Worm (Caenorhabditis elegans): ENCODE data around the gene dmd-8.

dmd-8 gene

ce11 chrV:350822-351221 is 14.6 kb upstream of the dmd-8 start:
- TF ChIP-seq ceh-36 (tag; optimal IDR thresholded peaks at IDR 0.05) (no peak), ama-1 (optimal IDR thresholded peaks at IDR 0.05) (no peak), F13C5.2 (tag; optimal IDR thresholded peaks at IDR 0.05) (no peak), scrt-1 (GFP tag; IDR thresholded peaks at IDR 0.05) (no peak), B0310.2 (tag; optimal IDR thresholded peaks at IDR 0.05) (no peak), ceh-13 (GFP tag; optimal IDR thresholded peaks at IDR 0.05) (no peak), ets-7 (tag; optimal IDR thresholded peaks at IDR 0.05) (no peak), pes-1 (GFP tag; IDR thresholded peaks at IDR 0.05) (no peak), hmg-4 (GFP tag; optimal IDR thresholded peaks at IDR 0.05) (no peak)

DNA sequence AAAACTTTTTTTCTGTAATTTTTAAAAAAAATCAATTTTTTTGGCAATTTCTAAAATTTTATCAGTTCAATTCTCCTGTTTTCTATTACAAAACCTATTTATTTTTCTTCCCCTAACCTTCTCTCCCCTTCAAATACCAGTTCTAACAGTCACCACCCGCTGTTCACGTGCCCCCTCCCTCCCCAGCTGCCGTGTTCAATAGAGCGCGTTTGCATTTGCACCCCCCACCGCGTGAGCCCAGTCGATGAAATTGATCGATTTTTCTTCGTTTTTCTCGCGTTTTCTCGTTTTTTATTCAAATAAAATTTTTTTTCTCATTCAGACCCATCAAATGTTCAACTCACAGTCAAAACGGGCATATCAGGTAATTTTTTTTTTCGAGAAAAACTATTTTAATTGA is 12.8 kb upstream of the dmd-8 start, which contains the start of gene atg-9:
Gene atg-9, plus strand, starts transcription at position 332 of the 400 bp plus-strand sequence.
- TF ChIP-seq aly-1 (tag; optimal IDR thresholded peaks at IDR 0.05) (no peak), F13C5.2 (tag; optimal IDR thresholded peaks at IDR 0.05) (peak; percentile 36), ama-1 (optimal IDR thresholded peaks at IDR 0.05) (no peak), B0310.2 (tag; optimal IDR thresholded peaks at IDR 0.05) (no peak)

ce11 chrV:347561-348345 is 11.5 kb upstream of the dmd-8 start:
- TF ChIP-seq scrt-1 (GFP tag; IDR thresholded peaks at IDR 0.05): no peak

ce11 chrV:346005-346404 is 9.8 kb upstream of the dmd-8 start:
- TF ChIP-seq ceh-13 (GFP tag; optimal IDR thresholded peaks at IDR 0.05) (no peak), tbx-11 (GFP tag; IDR thresholded peaks at IDR 0.05) (no peak), hmg-4 (GFP tag; optimal IDR thresholded peaks at IDR 0.05) (no peak), ets-7 (tag; optimal IDR thresholded peaks at IDR 0.05) (no peak), flt-1 (GFP tag; IDR thresholded peaks at IDR 0.05) (no peak), F13C5.2 (tag; optimal IDR thresholded peaks at IDR 0.05) (no peak), aly-1 (tag; optimal IDR thresholded peaks at IDR 0.05) (no peak), B0310.2 (tag; optimal IDR thresholded peaks at IDR 0.05) (no peak)

- TF ChIP-seq hmg-4 (GFP tag; optimal IDR thresholded peaks at IDR 0.05) (no peak), ama-1 (optimal IDR thresholded peaks at IDR 0.05) (no peak), tra-4 (tag; optimal IDR thresholded peaks at IDR 0.05) (no peak), ceh-36 (tag; optimal IDR thresholded peaks at IDR 0.05) (no peak)
Measured at ce11 chrV:343546-343945, 7.3 kb upstream of the dmd-8 start.

ce11 chrV:343128-343527 is 6.9 kb upstream of the dmd-8 start, which contains the start of gene wago-10:
TSS of gene wago-10 (plus strand) at chrV:343428.
- no peak for TF ChIP-seq tbx-37 (GFP tag; conservative IDR thresholded peaks at IDR 0.05)
- no peak for TF ChIP-seq scrt-1 (GFP tag; IDR thresholded peaks at IDR 0.05)
- no peak for TF ChIP-seq ets-7 (tag; optimal IDR thresholded peaks at IDR 0.05)
- no peak for TF ChIP-seq aly-1 (tag; optimal IDR thresholded peaks at IDR 0.05)
- no peak for TF ChIP-seq tra-4 (tag; optimal IDR thresholded peaks at IDR 0.05)
- TF ChIP-seq pes-1 (GFP tag; IDR thresholded peaks at IDR 0.05): no peak
- TF ChIP-seq hmg-4 (GFP tag; optimal IDR thresholded peaks at IDR 0.05): no peak
- TF ChIP-seq ceh-36 (tag; optimal IDR thresholded peaks at IDR 0.05): no peak
- no peak for TF ChIP-seq ama-1 (optimal IDR thresholded peaks at IDR 0.05)
- TF ChIP-seq sea-1 (GFP tag; conservative IDR thresholded peaks at IDR 0.05): no peak
- TF ChIP-seq F13C5.2 (tag; optimal IDR thresholded peaks at IDR 0.05): no peak
- no peak for TF ChIP-seq hmbx-1 (tag; optimal IDR thresholded peaks at IDR 0.05)
- no peak for TF ChIP-seq B0310.2 (tag; optimal IDR thresholded peaks at IDR 0.05)
- TF ChIP-seq flt-1 (GFP tag; IDR thresholded peaks at IDR 0.05): no peak
- no peak for TF ChIP-seq ceh-13 (GFP tag; optimal IDR thresholded peaks at IDR 0.05)
- no peak for TF ChIP-seq hnd-1 (tag; optimal IDR thresholded peaks at IDR 0.05)
- no peak for TF ChIP-seq tbx-11 (GFP tag; IDR thresholded peaks at IDR 0.05)

- TF ChIP-seq tbx-11 (GFP tag; IDR thresholded peaks at IDR 0.05): no peak
- no peak for TF ChIP-seq hnd-1 (tag; optimal IDR thresholded peaks at IDR 0.05)
- TF ChIP-seq ama-1 (optimal IDR thresholded peaks at IDR 0.05): no peak
Measured at ce11 chrV:342346-342745, 6.1 kb upstream of the dmd-8 start.

- no peak for TF ChIP-seq pes-1 (GFP tag; IDR thresholded peaks at IDR 0.05)
- TF ChIP-seq ceh-36 (tag; optimal IDR thresholded peaks at IDR 0.05): no peak
- no peak for TF ChIP-seq flt-1 (GFP tag; IDR thresholded peaks at IDR 0.05)
- no peak for TF ChIP-seq scrt-1 (GFP tag; IDR thresholded peaks at IDR 0.05)
- TF ChIP-seq F13C5.2 (tag; optimal IDR thresholded peaks at IDR 0.05): no peak
- no peak for TF ChIP-seq ceh-13 (GFP tag; optimal IDR thresholded peaks at IDR 0.05)
- TF ChIP-seq tbx-11 (GFP tag; IDR thresholded peaks at IDR 0.05): no peak
- TF ChIP-seq B0310.2 (tag; optimal IDR thresholded peaks at IDR 0.05): no peak
- TF ChIP-seq ama-1 (optimal IDR thresholded peaks at IDR 0.05): no peak
Measured at ce11 chrV:333713-334112, 2.5 kb downstream of the dmd-8 start.

DNA sequence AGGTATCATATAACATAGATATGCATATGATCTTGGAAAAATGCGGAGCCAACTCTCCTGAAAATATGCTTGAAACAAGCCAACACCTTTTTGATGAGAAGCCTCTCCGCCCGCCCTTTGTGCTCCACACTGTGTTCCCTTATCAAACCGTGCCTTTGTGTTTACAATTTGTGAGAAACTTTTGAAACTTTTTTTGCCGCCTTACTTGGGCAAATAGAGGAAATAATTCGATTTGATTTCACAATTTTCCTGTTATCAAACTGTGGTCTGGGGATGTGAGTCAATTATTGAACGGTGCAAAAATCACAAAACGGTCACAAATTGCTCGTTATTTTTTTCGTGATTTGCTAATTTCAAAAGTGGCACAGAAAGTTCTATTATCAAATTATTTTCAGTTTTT is 3.7 kb downstream of the dmd-8 start:
- TF ChIP-seq ceh-36 (tag; optimal IDR thresholded peaks at IDR 0.05) (no peak), F13C5.2 (tag; optimal IDR thresholded peaks at IDR 0.05) (no peak), scrt-1 (GFP tag; IDR thresholded peaks at IDR 0.05) (no peak), tbx-37 (GFP tag; conservative IDR thresholded peaks at IDR 0.05) (no peak), hmg-4 (GFP tag; optimal IDR thresholded peaks at IDR 0.05) (no peak), ets-7 (tag; optimal IDR thresholded peaks at IDR 0.05) (no peak), pes-1 (GFP tag; IDR thresholded peaks at IDR 0.05) (no peak), ceh-13 (GFP tag; optimal IDR thresholded peaks at IDR 0.05) (no peak), flt-1 (GFP tag; IDR thresholded peaks at IDR 0.05) (no peak), ama-1 (optimal IDR thresholded peaks at IDR 0.05) (no peak)
